Fruit fly (Drosophila melanogaster) whole organism, embryonic: ENCODE measurements around the gene CG7564.
A peak's percentile ranks its signal among the peaks of the same experiment; 100 is the strongest.

Experiments used
- ATbp ChIP-seq: fragments of 200-800 bp; sonication (Bioruptor generic); optimal IDR thresholded peaks from 2 replicates; lab custom pipeline; 2017; ENCODE audit warnings: missing biosample characterization, mild to moderate bottlenecking, missing genetic modification characterization, missing genetic modification reagents
- Antp ChIP-seq: fragments of 200-800 bp; sonication (Bioruptor generic); optimal IDR thresholded peaks from 3 replicates; lab custom pipeline; 2016; ENCODE audit warnings: missing biosample characterization, missing genetic modification characterization
- Atf3 ChIP-seq: fragments of 200-800 bp; sonication (Bioruptor generic); optimal IDR thresholded peaks from 3 replicates; lab custom pipeline; 2016; ENCODE audit warnings: missing biosample characterization, missing genetic modification characterization
- Bdp1 ChIP-seq: fragments of 200-800 bp; sonication (Bioruptor generic); optimal IDR thresholded peaks from 3 replicates; lab custom pipeline; 2016; ENCODE audit warnings: missing biosample characterization, missing genetic modification characterization
- Bgb ChIP-seq: fragments of 200-800 bp; sonication (Bioruptor generic); IDR thresholded peaks from 2 replicates; pipeline ENCODE4 v1.3.6; 2022; ENCODE audit warnings: missing biosample characterization, missing genetic modification characterization; ENCODE audit not compliant: partially characterized antibody
- Blimp-1 ChIP-seq: fragments of 200-800 bp; sonication (Bioruptor generic); optimal IDR thresholded peaks from 3 replicates; lab custom pipeline; 2018; ENCODE audit warnings: missing biosample characterization, missing genetic modification characterization, mild to moderate bottlenecking, moderate library complexity, missing genetic modification reagents
- CG10209 ChIP-seq: fragments of 200-800 bp; sonication (Bioruptor generic); optimal IDR thresholded peaks from 3 replicates; lab custom pipeline; 2017; ENCODE audit warnings: missing biosample characterization, mild to moderate bottlenecking, missing genetic modification characterization, missing genetic modification reagents
- CG10543 ChIP-seq: fragments of 200-800 bp; sonication (Bioruptor generic); optimal IDR thresholded peaks from 3 replicates; lab custom pipeline; 2017; ENCODE audit warnings: missing biosample characterization, mild to moderate bottlenecking, missing genetic modification characterization, moderate library complexity
- CG12391 ChIP-seq: fragments of 200-800 bp; sonication (Bioruptor generic); optimal IDR thresholded peaks from 3 replicates; lab custom pipeline; 2018; ENCODE audit warnings: missing biosample characterization, mild to moderate bottlenecking, missing genetic modification characterization, moderate library complexity
- CG13424 ChIP-seq: fragments of 200-800 bp; sonication (Bioruptor generic); optimal IDR thresholded peaks from 2 replicates; lab custom pipeline; 2019; ENCODE audit warnings: missing biosample characterization, mild to moderate bottlenecking, missing genetic modification characterization, moderate library complexity
- CG17912 ChIP-seq: fragments of 200-800 bp; sonication (Bioruptor generic); optimal IDR thresholded peaks from 2 replicates; lab custom pipeline; 2018; ENCODE audit warnings: missing biosample characterization, mild to moderate bottlenecking, missing genetic modification characterization
- CG3065 ChIP-seq: fragments of 200-800 bp; sonication (Bioruptor generic); optimal IDR thresholded peaks from 2 replicates; lab custom pipeline; 2016; ENCODE audit warnings: missing biosample characterization, missing genetic modification characterization
- CG3163 ChIP-seq: fragments of 200-800 bp; sonication (Bioruptor generic); optimal IDR thresholded peaks from 3 replicates; lab custom pipeline; 2016; ENCODE audit warnings: missing biosample characterization, missing genetic modification characterization
- CG33557 ChIP-seq: fragments of 200-800 bp; sonication (Bioruptor generic); optimal IDR thresholded peaks from 2 replicates; lab custom pipeline; 2019; ENCODE audit warnings: missing biosample characterization, mild to moderate bottlenecking, missing genetic modification characterization, moderate library complexity
- CG34376 ChIP-seq: fragments of 200-800 bp; sonication (Bioruptor generic); optimal IDR thresholded peaks from 2 replicates; lab custom pipeline; 2018; ENCODE audit warnings: missing biosample characterization, mild to moderate bottlenecking, missing genetic modification characterization
- CG5180 ChIP-seq: fragments of 200-800 bp; sonication (Bioruptor generic); optimal IDR thresholded peaks from 3 replicates; lab custom pipeline; 2017; ENCODE audit warnings: missing biosample characterization, missing genetic modification characterization, mild to moderate bottlenecking, moderate library complexity, missing genetic modification reagents
- CG7745 ChIP-seq: fragments of 200-800 bp; sonication (Bioruptor generic); optimal IDR thresholded peaks from 2 replicates; lab custom pipeline; 2018; ENCODE audit warnings: missing biosample characterization, mild to moderate bottlenecking, missing genetic modification characterization, moderate library complexity
- CG7963 ChIP-seq: fragments of 200-800 bp; sonication (Bioruptor generic); IDR thresholded peaks from 3 replicates; pipeline ENCODE4 v1.3.6; 2022; ENCODE audit warnings: missing biosample characterization, missing genetic modification characterization; ENCODE audit not compliant: partially characterized antibody
- CG8478 ChIP-seq: fragments of >200 bp; optimal IDR thresholded peaks from 2 replicates; lab custom pipeline; 2018
- CG9876 ChIP-seq: fragments of 200-800 bp; sonication (Bioruptor generic); optimal IDR thresholded peaks from 2 replicates; lab custom pipeline; 2016; ENCODE audit warnings: missing biosample characterization, missing genetic modification characterization
- CrebB ChIP-seq: fragments of 200-800 bp; sonication (Bioruptor generic); optimal IDR thresholded peaks from 3 replicates; lab custom pipeline; 2018; ENCODE audit warnings: missing biosample characterization, mild to moderate bottlenecking, missing genetic modification characterization
- D ChIP-seq, 2 experiments: fragments of 200-800 bp in 1 of 2; fragments of >200 bp in 1 of 2; sonication (Bioruptor generic) in 1 of 2; optimal IDR thresholded peaks; 2 replicates in 1 of 2; 3 replicates in 1 of 2; lab custom pipeline; 2017; ENCODE audit warnings: mild to moderate bottlenecking in 1 of 2, missing biosample characterization in 1 of 2, missing genetic modification characterization in 1 of 2, missing genetic modification reagents in 1 of 2
- Dref ChIP-seq: fragments of 200-800 bp; sonication (Bioruptor generic); IDR thresholded peaks from 2 replicates; pipeline ENCODE4 v1.3.6; 2022; ENCODE audit warnings: missing biosample characterization, missing genetic modification characterization
- Ets65A ChIP-seq: fragments of 200-800 bp; sonication (Bioruptor generic); peaks from one replicate; lab custom pipeline; 2016; ENCODE audit warnings: missing biosample characterization, missing genetic modification characterization
- Ets97D ChIP-seq: fragments of 200-800 bp; sonication (Bioruptor generic); optimal IDR thresholded peaks from 3 replicates; lab custom pipeline; 2016; ENCODE audit warnings: missing biosample characterization, missing genetic modification characterization
- Gsc ChIP-seq: fragments of 200-800 bp; sonication (Bioruptor generic); IDR thresholded peaks from 2 replicates; pipeline ENCODE4 v1.3.6; 2022; ENCODE audit warnings: missing biosample characterization, missing genetic modification characterization
- Hsf ChIP-seq: fragments of 200-800 bp; sonication (Bioruptor generic); optimal IDR thresholded peaks from 3 replicates; lab custom pipeline; 2016; ENCODE audit warnings: missing biosample characterization, missing genetic modification characterization
- NK7.1 ChIP-seq: fragments of 200-800 bp; sonication (Bioruptor generic); optimal IDR thresholded peaks from 3 replicates; lab custom pipeline; 2016; ENCODE audit warnings: missing biosample characterization, missing genetic modification characterization
- Neu2 ChIP-seq: fragments of 200-800 bp; sonication (Bioruptor generic); optimal IDR thresholded peaks from 3 replicates; lab custom pipeline; 2016; ENCODE audit warnings: missing biosample characterization, missing genetic modification characterization, borderline replicate concordance
- Ravus ChIP-seq: fragments of 200-800 bp; sonication (Bioruptor generic); IDR thresholded peaks from 2 replicates; pipeline ENCODE4 v1.3.6; 2022; ENCODE audit warnings: missing biosample characterization, missing genetic modification characterization
- Scr ChIP-seq: fragments of 200-800 bp; sonication (Bioruptor generic); IDR thresholded peaks from 2 replicates; pipeline ENCODE4 v1.3.6; 2022; ENCODE audit warnings: missing biosample characterization, missing genetic modification characterization; ENCODE audit not compliant: partially characterized antibody
- Ssrp ChIP-seq: fragments of 200-800 bp; sonication (Bioruptor generic); optimal IDR thresholded peaks from 2 replicates; lab custom pipeline; 2018; ENCODE audit warnings: missing biosample characterization, mild to moderate bottlenecking, missing genetic modification characterization, moderate library complexity
- Tbp ChIP-seq: fragments of >200 bp; optimal IDR thresholded peaks from 2 replicates; lab custom pipeline; 2018; ENCODE audit warnings: missing biosample characterization, missing genetic modification characterization
- Xbp1 ChIP-seq: fragments of 200-800 bp; sonication (Bioruptor generic); optimal IDR thresholded peaks from 3 replicates; lab custom pipeline; 2016; ENCODE audit warnings: missing biosample characterization, mild to moderate bottlenecking, missing genetic modification characterization
- ap ChIP-seq: fragments of 200-800 bp; sonication (Bioruptor generic); IDR thresholded peaks from 2 replicates; pipeline ENCODE4 v1.3.6; 2022; ENCODE audit warnings: missing biosample characterization, missing genetic modification characterization
- ara ChIP-seq: fragments of 200-800 bp; sonication (Bioruptor generic); IDR thresholded peaks from 2 replicates; pipeline ENCODE4 v1.3.6; 2022; ENCODE audit warnings: missing biosample characterization, missing genetic modification characterization
- bcd ChIP-seq: fragments of 200-800 bp; sonication (Bioruptor generic); optimal IDR thresholded peaks from 2 replicates; lab custom pipeline; 2017; ENCODE audit warnings: missing biosample characterization, mild to moderate bottlenecking, missing genetic modification characterization
- chinmo ChIP-seq: fragments of 200-800 bp; sonication (Bioruptor generic); IDR thresholded peaks from 4 replicates; pipeline ENCODE4 v1.3.6; 2022; ENCODE audit warnings: missing biosample characterization, missing genetic modification characterization; ENCODE audit not compliant: partially characterized antibody
- dmrt99B ChIP-seq: fragments of 200-800 bp; sonication (Bioruptor generic); optimal IDR thresholded peaks from 2 replicates; lab custom pipeline; 2018; ENCODE audit warnings: missing biosample characterization, mild to moderate bottlenecking, missing genetic modification characterization, moderate library complexity
- ems ChIP-seq: fragments of 200-800 bp; sonication (Bioruptor generic); optimal IDR thresholded peaks from 3 replicates; lab custom pipeline; 2016; ENCODE audit warnings: missing biosample characterization, missing genetic modification characterization
- grn ChIP-seq: fragments of 200-800 bp; sonication (Bioruptor generic); optimal IDR thresholded peaks from 3 replicates; lab custom pipeline; 2017; ENCODE audit warnings: missing biosample characterization, missing genetic modification characterization
- gt ChIP-seq: fragments of 200-800 bp; sonication (Bioruptor generic); IDR thresholded peaks from 2 replicates; pipeline ENCODE4 v1.3.6; 2022; ENCODE audit warnings: missing biosample characterization, missing genetic modification characterization
- jigr1 ChIP-seq: fragments of 200-800 bp; sonication (Bioruptor generic); IDR thresholded peaks from 3 replicates; pipeline ENCODE4 v1.3.6; 2022; ENCODE audit warnings: missing biosample characterization, missing genetic modification characterization
- knrl ChIP-seq: fragments of 200-800 bp; sonication (Bioruptor generic); IDR thresholded peaks from 3 replicates; pipeline ENCODE4 v1.3.6; 2022; ENCODE audit warnings: missing biosample characterization, missing genetic modification characterization; ENCODE audit not compliant: partially characterized antibody
- lola ChIP-seq, 3 experiments: fragments of >200 bp in 2 of 3; fragments of 200-800 bp in 1 of 3; sonication (Bioruptor generic) in 1 of 3; optimal IDR thresholded peaks; 2 replicates each; lab custom pipeline; 2017 to 2019; ENCODE audit warnings: missing biosample characterization in 3 of 3, missing genetic modification characterization in 3 of 3, mild to moderate bottlenecking in 1 of 3, moderate library complexity in 1 of 3
- org-1 ChIP-seq: fragments of 200-800 bp; sonication (Bioruptor generic); optimal IDR thresholded peaks from 2 replicates; lab custom pipeline; 2017; ENCODE audit warnings: missing biosample characterization, missing genetic modification characterization
- otp ChIP-seq: fragments of 200-800 bp; sonication (Bioruptor generic); IDR thresholded peaks from 3 replicates; pipeline ENCODE4, ENCODE4 v1.3.6; 2022; ENCODE audit warnings: missing biosample characterization, missing genetic modification characterization
- pfk ChIP-seq: fragments of 200-800 bp; sonication (Bioruptor generic); optimal IDR thresholded peaks from 2 replicates; lab custom pipeline; 2018; ENCODE audit warnings: missing biosample characterization, mild to moderate bottlenecking, missing genetic modification characterization, moderate library complexity
- sna ChIP-seq: fragments of 200-800 bp; sonication (Bioruptor generic); IDR thresholded peaks from 2 replicates; pipeline ENCODE4 v1.3.6; 2022; ENCODE audit warnings: missing biosample characterization, missing genetic modification characterization; ENCODE audit not compliant: partially characterized antibody
- ttk ChIP-seq: fragments of 200-800 bp; sonication (Bioruptor generic); IDR thresholded peaks from 2 replicates; pipeline ENCODE4 v2.1.2; 2022; ENCODE audit warnings: missing biosample characterization, missing genetic modification characterization
- unpg ChIP-seq: fragments of 200-800 bp; sonication (Bioruptor generic); optimal IDR thresholded peaks from 3 replicates; lab custom pipeline; 2018; ENCODE audit warnings: missing biosample characterization, mild to moderate bottlenecking, missing genetic modification characterization, moderate library complexity

CG7564 gene

dm6 chr3L:17531397-17531796 is 17.3 kb downstream of the CG7564 start (continued):
- peak; percentile 28 for TF ChIP-seq CG13424 (tag; lab: Kevin White, UChicago)
- no peak for TF ChIP-seq dmrt99B (tag; lab: Kevin White, UChicago)
- TF ChIP-seq sna (GFP tag; lab: Robert Waterston, UW) = no peak
- TF ChIP-seq ap (GFP tag; lab: Robert Waterston, UW) = no peak
- TF ChIP-seq D (optimal IDR thresholded peaks at IDR 0.05; lab: Kevin White, UChicago) = no peak
- TF ChIP-seq D (GFP tag; optimal IDR thresholded peaks at IDR 0.05; lab: Kevin White, UChicago) = no peak
- TF ChIP-seq CG34376 (GFP tag; lab: Kevin White, UChicago) = peak; percentile 98
- no peak for TF ChIP-seq Dref
- no peak for TF ChIP-seq CG12391 (tag; lab: Kevin White, UChicago)
- no peak for TF ChIP-seq ems (GFP tag; lab: Kevin White, UChicago)
- peak; percentile 95 for TF ChIP-seq grn (GFP tag; lab: Kevin White, UChicago)
- peak; percentile 35 for TF ChIP-seq pfk (GFP tag; lab: Kevin White, UChicago)
- TF ChIP-seq CrebB (tag; lab: Kevin White, UChicago) = peak; percentile 40
- TF ChIP-seq Ets65A (GFP tag; lab: Kevin White, UChicago) = no peak
- TF ChIP-seq jigr1 (GFP tag; lab: Robert Waterston, UW) = no peak
- TF ChIP-seq CG9876 (GFP tag; lab: Kevin White, UChicago) = no peak
- TF ChIP-seq CG3065 (GFP tag; lab: Kevin White, UChicago) = no peak
- no peak for TF ChIP-seq bcd (GFP tag; lab: Kevin White, UChicago)
- peak; percentile 11 for TF ChIP-seq unpg (GFP tag; lab: Kevin White, UChicago)
- no peak for TF ChIP-seq Xbp1 (GFP tag; lab: Kevin White, UChicago)
- TF ChIP-seq Blimp-1 (GFP tag; lab: Kevin White, UChicago) = no peak
- TF ChIP-seq gt = no peak
- TF ChIP-seq Hsf (GFP tag; lab: Kevin White, UChicago) = no peak
- no peak for TF ChIP-seq Ssrp (tag; lab: Kevin White, UChicago)
- peak; percentile 0 for TF ChIP-seq CG5180 (GFP tag; lab: Kevin White, UChicago)
- TF ChIP-seq Atf3 (GFP tag; lab: Kevin White, UChicago) = no peak
- no peak for TF ChIP-seq ttk (GFP tag; lab: Robert Waterston, UW)
- no peak for TF ChIP-seq Antp
- TF ChIP-seq Neu2 (GFP tag; lab: Kevin White, UChicago) = no peak
- TF ChIP-seq Gsc (GFP tag; lab: Robert Waterston, UW) = no peak
- TF ChIP-seq CG7745 (tag; lab: Kevin White, UChicago) = no peak
- no peak for TF ChIP-seq CG7963 (GFP tag; lab: Robert Waterston, UW)
- TF ChIP-seq CG17912 (GFP tag; lab: Kevin White, UChicago) = peak; percentile 60
- no peak for TF ChIP-seq CG10209
- no peak for TF ChIP-seq Scr (GFP tag; lab: Robert Waterston, UW)
- no peak for TF ChIP-seq CG33557
- no peak for TF ChIP-seq CG3163 (GFP tag; lab: Kevin White, UChicago)
- no peak for TF ChIP-seq Ets97D (GFP tag; lab: Kevin White, UChicago)
- no peak for TF ChIP-seq NK7.1 (GFP tag; lab: Kevin White, UChicago)
- no peak for TF ChIP-seq knrl (GFP tag; lab: Robert Waterston, UW)
- TF ChIP-seq Bgb (GFP tag; lab: Robert Waterston, UW) = no peak
- TF ChIP-seq CG8478 (lab: Kevin White, UChicago) = no peak
- TF ChIP-seq chinmo (GFP tag; lab: Robert Waterston, UW) = 0 out of 4 replicates have a peak, but pooled peaks have one; percentile 28
- no peak for TF ChIP-seq Bdp1
- peak; percentile 63 for TF ChIP-seq CG10543
- TF ChIP-seq otp = no peak
- no peak for TF ChIP-seq Tbp (GFP tag; lab: Kevin White, UChicago)
- TF ChIP-seq org-1 (GFP tag; lab: Kevin White, UChicago) = no peak
- TF ChIP-seq Ravus (GFP tag; lab: Robert Waterston, UW) = no peak
- TF ChIP-seq lola (GFP tag; optimal IDR thresholded peaks at IDR 0.05; lab: Kevin White, UChicago) = no peak
- no peak for TF ChIP-seq ATbp (GFP tag; lab: Kevin White, UChicago)
- TF ChIP-seq ara (GFP tag; lab: Robert Waterston, UW) = no peak
